Fruit fly (Drosophila melanogaster) whole organism, embryonic: ENCODE data around the gene Irbp18.

Experiments used
- Atf6 ChIP-seq: fragments of 200-800 bp; sonication (Bioruptor generic); IDR thresholded peaks from 2 replicates; pipeline ENCODE4 v1.3.6; 2022; ENCODE audit warnings: missing biosample characterization, missing genetic modification characterization
- B-H1 ChIP-seq: fragments of 200-800 bp; sonication (Bioruptor generic); IDR thresholded peaks from 3 replicates; pipeline ENCODE4 v1.3.6; 2022; ENCODE audit warnings: missing biosample characterization, missing genetic modification characterization
- BEAF-32 ChIP-seq: fragments of 200-800 bp; sonication (Bioruptor generic); optimal IDR thresholded peaks from 3 replicates; lab custom pipeline; 2017; ENCODE audit warnings: missing biosample characterization, missing genetic modification characterization, mild to moderate bottlenecking, moderate library complexity, missing genetic modification reagents
- CG10321 ChIP-seq: fragments of 200-800 bp; sonication (Bioruptor generic); IDR thresholded peaks from 2 replicates; pipeline ENCODE4 v1.3.6; 2022; ENCODE audit warnings: missing biosample characterization, missing genetic modification characterization
- CG13296 ChIP-seq: fragments of 200-800 bp; sonication (Bioruptor generic); optimal IDR thresholded peaks from 3 replicates; lab custom pipeline; 2018; ENCODE audit warnings: missing biosample characterization, mild to moderate bottlenecking, missing genetic modification characterization
- CG14441 ChIP-seq: fragments of 200-800 bp; sonication (Bioruptor generic); IDR thresholded peaks from 2 replicates; pipeline ENCODE4 v1.3.6; 2022; ENCODE audit warnings: missing biosample characterization, missing genetic modification characterization
- CG14710 ChIP-seq: fragments of 200-800 bp; sonication (Bioruptor generic); optimal IDR thresholded peaks from 3 replicates; lab custom pipeline; 2019; ENCODE audit warnings: missing biosample characterization, mild to moderate bottlenecking, missing genetic modification characterization, moderate library complexity
- CG15073 ChIP-seq: fragments of 200-800 bp; sonication (Bioruptor generic); optimal IDR thresholded peaks from 2 replicates; lab custom pipeline; 2016; ENCODE audit warnings: missing biosample characterization, missing genetic modification characterization
- CG15479 ChIP-seq: fragments of 200-800 bp; sonication (Bioruptor generic); optimal IDR thresholded peaks from 3 replicates; lab custom pipeline; 2019; ENCODE audit warnings: missing biosample characterization, mild to moderate bottlenecking, missing genetic modification characterization, moderate library complexity
- CG18599 ChIP-seq: fragments of 200-800 bp; sonication (Bioruptor generic); optimal IDR thresholded peaks from 3 replicates; lab custom pipeline; 2017; ENCODE audit warnings: missing biosample characterization, missing genetic modification characterization, mild to moderate bottlenecking, moderate library complexity, missing genetic modification reagents
- CG32532 ChIP-seq: fragments of 200-800 bp; sonication (Bioruptor generic); IDR thresholded peaks from 2 replicates; pipeline ENCODE4 v1.3.6; 2022; ENCODE audit warnings: missing biosample characterization, missing genetic modification characterization
- CG42726 ChIP-seq: fragments of 200-800 bp; sonication (Bioruptor generic); IDR thresholded peaks from 2 replicates; pipeline ENCODE4 v1.3.6; 2022; ENCODE audit warnings: missing biosample characterization, missing genetic modification characterization; ENCODE audit not compliant: partially characterized antibody
- CG7271 ChIP-seq: fragments of 200-800 bp; sonication (Bioruptor generic); optimal IDR thresholded peaks from 2 replicates; lab custom pipeline; 2018; ENCODE audit warnings: missing biosample characterization, mild to moderate bottlenecking, missing genetic modification characterization, moderate library complexity
- CG7928 ChIP-seq: fragments of 200-800 bp; sonication (Bioruptor generic); optimal IDR thresholded peaks from 2 replicates; lab custom pipeline; 2017; ENCODE audit warnings: missing biosample characterization, mild to moderate bottlenecking, missing genetic modification characterization
- CG7987 ChIP-seq: fragments of 200-800 bp; sonication (Bioruptor generic); optimal IDR thresholded peaks from 2 replicates; lab custom pipeline; 2018; ENCODE audit warnings: missing biosample characterization, mild to moderate bottlenecking, missing genetic modification characterization, moderate library complexity
- CG8089 ChIP-seq: fragments of 200-800 bp; sonication (Bioruptor generic); optimal IDR thresholded peaks from 3 replicates; lab custom pipeline; 2016; ENCODE audit warnings: missing biosample characterization, missing genetic modification characterization
- CG9437 ChIP-seq: fragments of 200-800 bp; sonication (Bioruptor generic); optimal IDR thresholded peaks from 2 replicates; lab custom pipeline; 2018; ENCODE audit warnings: missing biosample characterization, mild to moderate bottlenecking, missing genetic modification characterization
- Dbx ChIP-seq: fragments of 200-800 bp; sonication (Bioruptor generic); IDR thresholded peaks from 3 replicates; pipeline ENCODE4 v1.3.6; 2022; ENCODE audit warnings: missing biosample characterization, missing genetic modification characterization
- Doc3 ChIP-seq: fragments of 200-800 bp; sonication (Bioruptor generic); IDR thresholded peaks from 3 replicates; pipeline ENCODE4 v1.3.6; 2022; ENCODE audit warnings: missing biosample characterization, missing genetic modification characterization; ENCODE audit not compliant: partially characterized antibody
- Dp ChIP-seq: fragments of 200-800 bp; sonication (Bioruptor generic); optimal IDR thresholded peaks from 2 replicates; lab custom pipeline; 2018; ENCODE audit warnings: missing biosample characterization, mild to moderate bottlenecking, missing genetic modification characterization, moderate library complexity
- Elba2 ChIP-seq: fragments of 200-800 bp; sonication (Bioruptor generic); optimal IDR thresholded peaks from 3 replicates; lab custom pipeline; 2016; ENCODE audit warnings: missing biosample characterization, missing genetic modification characterization
- Hsf ChIP-seq: fragments of 200-800 bp; sonication (Bioruptor generic); optimal IDR thresholded peaks from 3 replicates; lab custom pipeline; 2016; ENCODE audit warnings: missing biosample characterization, missing genetic modification characterization
- Kr ChIP-seq: fragments of 200-800 bp; sonication (Bioruptor generic); optimal IDR thresholded peaks from 2 replicates; lab custom pipeline; 2017; ENCODE audit warnings: missing biosample characterization, mild to moderate bottlenecking, missing genetic modification characterization
- Med ChIP-seq: fragments of 200-800 bp; sonication (Bioruptor generic); peaks from one replicate; lab custom pipeline; 2016; ENCODE audit warnings: missing biosample characterization, missing genetic modification characterization, mild to moderate bottlenecking, inconsistent platforms, moderate library complexity
- Poxn ChIP-seq: fragments of 200-800 bp; sonication (Bioruptor generic); IDR thresholded peaks from 2 replicates; pipeline ENCODE4 v1.3.6; 2022; ENCODE audit warnings: missing biosample characterization, missing genetic modification characterization
- Rfx ChIP-seq: fragments of 200-800 bp; sonication (Bioruptor generic); IDR thresholded peaks from 2 replicates; pipeline ENCODE4 v1.3.6; 2022; ENCODE audit warnings: missing biosample characterization, missing genetic modification characterization
- Six4 ChIP-seq: fragments of 200-800 bp; sonication (Bioruptor generic); optimal IDR thresholded peaks from 2 replicates; lab custom pipeline; 2016; ENCODE audit warnings: missing biosample characterization, missing genetic modification characterization
- Sox100B ChIP-seq: fragments of 200-800 bp; sonication (Bioruptor generic); optimal IDR thresholded peaks from 3 replicates; lab custom pipeline; 2018; ENCODE audit warnings: missing biosample characterization, mild to moderate bottlenecking, missing genetic modification characterization
- Sox102F ChIP-seq: fragments of 200-800 bp; sonication (Bioruptor generic); optimal IDR thresholded peaks from 2 replicates; lab custom pipeline; 2018; ENCODE audit warnings: missing biosample characterization, mild to moderate bottlenecking, missing genetic modification characterization, moderate library complexity
- ara ChIP-seq: fragments of 200-800 bp; sonication (Bioruptor generic); IDR thresholded peaks from 2 replicates; pipeline ENCODE4 v1.3.6; 2022; ENCODE audit warnings: missing biosample characterization, missing genetic modification characterization
- chinmo ChIP-seq: fragments of 200-800 bp; sonication (Bioruptor generic); IDR thresholded peaks from 4 replicates; pipeline ENCODE4 v1.3.6; 2022; ENCODE audit warnings: missing biosample characterization, missing genetic modification characterization; ENCODE audit not compliant: partially characterized antibody
- chn ChIP-seq: fragments of 200-800 bp; sonication (Bioruptor generic); optimal IDR thresholded peaks from 2 replicates; lab custom pipeline; 2016; ENCODE audit warnings: missing biosample characterization, missing genetic modification characterization
- ci ChIP-seq: fragments of 200-800 bp; sonication (Bioruptor generic); IDR thresholded peaks from 3 replicates; pipeline ENCODE4 v1.3.6; 2022; ENCODE audit warnings: missing biosample characterization, missing genetic modification characterization
- dmrt11E ChIP-seq: fragments of 200-800 bp; sonication (Bioruptor generic); optimal IDR thresholded peaks from 3 replicates; lab custom pipeline; 2018; ENCODE audit warnings: missing biosample characterization, mild to moderate bottlenecking, missing genetic modification characterization, moderate library complexity
- ftz-f1 ChIP-seq: fragments of 200-800 bp; sonication (Bioruptor generic); optimal IDR thresholded peaks from 2 replicates; lab custom pipeline; 2016; ENCODE audit warnings: missing biosample characterization, missing genetic modification characterization
- gsb ChIP-seq: fragments of 200-800 bp; sonication (Bioruptor generic); IDR thresholded peaks from 2 replicates; pipeline ENCODE4 v1.3.6; 2022; ENCODE audit warnings: missing biosample characterization, missing genetic modification characterization
- gsb-n ChIP-seq: fragments of 200-800 bp; sonication (Bioruptor generic); optimal IDR thresholded peaks from 3 replicates; lab custom pipeline; 2018; ENCODE audit warnings: missing biosample characterization, mild to moderate bottlenecking, missing genetic modification characterization
- ken ChIP-seq: fragments of 200-800 bp; sonication (Bioruptor generic); IDR thresholded peaks from 3 replicates; pipeline ENCODE4 v1.3.6; 2022; ENCODE audit warnings: missing biosample characterization, missing genetic modification characterization
- lilli ChIP-seq: fragments of 200-800 bp; sonication (Bioruptor generic); optimal IDR thresholded peaks from 3 replicates; lab custom pipeline; 2016; ENCODE audit warnings: missing biosample characterization, missing genetic modification characterization
- lola ChIP-seq, 3 experiments: fragments of >200 bp in 2 of 3; fragments of 200-800 bp in 1 of 3; sonication (Bioruptor generic) in 1 of 3; optimal IDR thresholded peaks; 2 replicates each; lab custom pipeline; 2017 to 2019; ENCODE audit warnings: missing biosample characterization in 3 of 3, missing genetic modification characterization in 3 of 3, mild to moderate bottlenecking in 1 of 3, moderate library complexity in 1 of 3
- mirr ChIP-seq: fragments of 200-800 bp; sonication (Bioruptor generic); optimal IDR thresholded peaks from 3 replicates; lab custom pipeline; 2018; ENCODE audit warnings: missing biosample characterization, mild to moderate bottlenecking, missing genetic modification characterization
- nom ChIP-seq: fragments of 200-800 bp; sonication (Bioruptor generic); optimal IDR thresholded peaks from 2 replicates; lab custom pipeline; 2017; ENCODE audit warnings: missing biosample characterization, missing genetic modification characterization, mild to moderate bottlenecking, moderate library complexity, missing genetic modification reagents
- trem ChIP-seq: fragments of 200-800 bp; optimal IDR thresholded peaks from 3 replicates; lab custom pipeline; 2019; ENCODE audit warnings: missing biosample characterization, mild to moderate bottlenecking, missing genetic modification characterization, moderate library complexity
- vvl ChIP-seq: fragments of 200-800 bp; sonication (Bioruptor generic); IDR thresholded peaks from 2 replicates; pipeline ENCODE4 v1.3.6; 2022; ENCODE audit warnings: missing biosample characterization, missing genetic modification characterization

The Irbp18 gene

dm6 chr3L:11070372-11070854 lies 27.6 kb downstream of the Irbp18 start, which contains the start of gene Mocs1 (continued):
- TF ChIP-seq chinmo (GFP tag; lab: Robert Waterston, UW), result peak; percentile 88; the same call in 3 of the 4 replicates
- TF ChIP-seq B-H1, result no peak; the same call in 2 of the 3 replicates
- peak; percentile 62 for TF ChIP-seq Rfx (GFP tag; lab: Robert Waterston, UW)
- peak; percentile 53 for TF ChIP-seq CG32532 (GFP tag; lab: Robert Waterston, UW)
- peak; percentile 26; the same call in 1 of the 2 replicates for TF ChIP-seq CG42726
- 0 out of 2 replicates have a peak, but pooled peaks have one; percentile 8 for TF ChIP-seq vvl (GFP tag; lab: Robert Waterston, UW)
- TF ChIP-seq CG15479 (GFP tag; lab: Kevin White, UChicago), result no peak
- TF ChIP-seq mirr (GFP tag; lab: Kevin White, UChicago), result peak; percentile 23

- TF ChIP-seq Med (GFP tag; lab: Kevin White, UChicago) (peak; percentile 45), CG15073 (GFP tag; lab: Kevin White, UChicago) (peak; percentile 75), CG7987 (GFP tag; lab: Kevin White, UChicago) (no peak), Atf6 (GFP tag; lab: Robert Waterston, UW) (0 out of 2 replicates have a peak, but pooled peaks have one; percentile 20)
Observed at dm6 chr3L:11069764-11070163, 28.2 kb downstream of the Irbp18 start, which contains the start of gene CG6310. Gene CG6310 (minus strand): TSS chr3L:11069864.

dm6 chr3L:11065850-11066249 lies 32.1 kb downstream of the Irbp18 start:
- no peak for TF ChIP-seq gsb-n (tag; lab: Kevin White, UChicago)
- peak; percentile 64 for TF ChIP-seq Med (GFP tag; lab: Kevin White, UChicago)
- peak; percentile 48 for TF ChIP-seq nom
- peak; percentile 48 for TF ChIP-seq CG13296 (GFP tag; lab: Kevin White, UChicago)
- TF ChIP-seq ci (GFP tag; lab: Robert Waterston, UW), result 0 out of 3 replicates have a peak, but pooled peaks have one; percentile 25

dm6 chr3L:11064689-11065088 lies 33.3 kb downstream of the Irbp18 start, which contains the start of the genes CG32075, CG45101 and SuUR:
Gene CG32075 (minus strand): TSS chr3L:11064941.
Gene CG45101 (plus strand): TSS chr3L:11064991.
Gene SuUR (plus strand): TSS chr3L:11064991.
- no peak for TF ChIP-seq Doc3 (GFP tag; lab: Robert Waterston, UW)
- TF ChIP-seq Kr (GFP tag; lab: Kevin White, UChicago), result no peak
- peak; percentile 63 for TF ChIP-seq CG14710
- peak; percentile 63 for TF ChIP-seq Dp (GFP tag; lab: Kevin White, UChicago)
- peak; percentile 92 for TF ChIP-seq chn (GFP tag; lab: Kevin White, UChicago)
- peak; percentile 53; the same call in 1 of the 2 replicates for TF ChIP-seq gsb (GFP tag; lab: Robert Waterston, UW)
- peak; percentile 94 for TF ChIP-seq Hsf (GFP tag; lab: Kevin White, UChicago)
- TF ChIP-seq CG8089 (GFP tag; lab: Kevin White, UChicago), result peak; percentile 75
- peak; percentile 84 for TF ChIP-seq dmrt11E
- peak; percentile 41 for TF ChIP-seq CG7928
- peak; percentile 95 for TF ChIP-seq lilli
- TF ChIP-seq Poxn (GFP tag; lab: Robert Waterston, UW), result peak; percentile 34; the same call in 1 of the 2 replicates
- TF ChIP-seq CG7271 (tag; lab: Kevin White, UChicago), result peak; percentile 58
- TF ChIP-seq Six4, result peak; percentile 83
- TF ChIP-seq trem, result peak; percentile 79
- TF ChIP-seq CG18599 (GFP tag; lab: Kevin White, UChicago), result peak; percentile 83
- TF ChIP-seq Sox100B (GFP tag; lab: Kevin White, UChicago), result peak; percentile 77
- TF ChIP-seq BEAF-32, result peak; percentile 39
- peak; percentile 91 for TF ChIP-seq Dbx (GFP tag; lab: Robert Waterston, UW)
- peak; percentile 91 for TF ChIP-seq Sox102F
- TF ChIP-seq Elba2 (GFP tag; lab: Kevin White, UChicago), result peak; percentile 81
- peak; percentile 92 for TF ChIP-seq CG14441 (GFP tag; lab: Robert Waterston, UW)
- TF ChIP-seq CG9437, result peak; percentile 69
- peak; percentile 24 for TF ChIP-seq ftz-f1 (GFP tag; lab: Kevin White, UChicago)
- peak; percentile 89 for TF ChIP-seq ken (GFP tag; lab: Robert Waterston, UW)
- TF ChIP-seq ara, result peak; percentile 83
- TF ChIP-seq lola (GFP tag; optimal IDR thresholded peaks at IDR 0.05; lab: Kevin White, UChicago), result peak in 1 of 3 experiments; percentile 86
- no peak for TF ChIP-seq CG10321 (GFP tag; lab: Robert Waterston, UW)
